Worm (Caenorhabditis elegans) whole organism, mixed stage, embryonic: ENCODE data around the gene nhr-86.

Source experiments
- ces-1 ChIP-seq: fragments of 150-350 bp; optimal IDR thresholded peaks from 2 replicates; lab custom pipeline; 2014; ENCODE audit warnings: missing biosample characterization, missing genetic modification reagents, missing genetic modification characterization
- elt-1 ChIP-seq: sonication (generic microtip); optimal IDR thresholded peaks from 2 replicates; lab custom pipeline; 2017; ENCODE audit warnings: missing genetic modification characterization, mild to moderate bottlenecking, missing compliant biosample characterization, antibody characterized with exemption, moderate library complexity, borderline replicate concordance; ENCODE audit not compliant: insufficient read depth
- lsy-2 ChIP-seq: fragments of 150-350 bp; optimal IDR thresholded peaks from 2 replicates; lab custom pipeline; 2014; ENCODE audit warnings: missing biosample characterization, missing genetic modification characterization
- pha-4 ChIP-seq: fragments of 150-350 bp; optimal IDR thresholded peaks from 2 replicates; lab custom pipeline; 2018; ENCODE audit warnings: missing biosample characterization, missing genetic modification reagents, missing genetic modification characterization
- snpc-4 ChIP-seq: fragments of 150-350 bp; optimal IDR thresholded peaks from 2 replicates; lab custom pipeline; 2014; ENCODE audit warnings: missing biosample characterization, missing genetic modification characterization
- unc-39 ChIP-seq: fragments of 150-350 bp; optimal IDR thresholded peaks from 2 replicates; lab custom pipeline; 2014; ENCODE audit warnings: missing biosample characterization, missing genetic modification characterization
- unc-62 ChIP-seq: fragments of 150-350 bp; optimal IDR thresholded peaks from 2 replicates; lab custom pipeline; 2014; ENCODE audit warnings: missing biosample characterization, missing genetic modification reagents, missing genetic modification characterization

ce11 chrV:2016428-2016827 is 50.2 kb downstream of the nhr-86 start, which contains the start of gene F59A7.2:
- no peak for TF ChIP-seq snpc-4 (tag; lab: Kevin White, UChicago)
- TF ChIP-seq pha-4 (tag; lab: Kevin White, UChicago): no peak
- TF ChIP-seq unc-39 (tag; lab: Kevin White, UChicago): no peak
- TF ChIP-seq unc-62 (GFP tag; lab: Kevin White, UChicago): no peak
- TF ChIP-seq ces-1 (GFP tag; lab: Kevin White, UChicago): no peak
- TF ChIP-seq lsy-2: no peak
- TF ChIP-seq elt-1 (tag; lab: Kevin White, UChicago): no peak
